Worm (Caenorhabditis elegans) whole organism, L4/young adult: ENCODE data around the gene nlp-23.

Experiments used
- dao-5 ChIP-seq: sonication (generic microtip); optimal IDR thresholded peaks from 2 replicates; lab custom pipeline; 2016; ENCODE audit warnings: missing genotype, missing genetic modification characterization, moderate library complexity, missing compliant biosample characterization
- him-1 ChIP-seq: sonication (generic microtip); optimal IDR thresholded peaks from 2 replicates; lab custom pipeline; 2016; ENCODE audit warnings: missing genotype, missing genetic modification reagents, missing genetic modification characterization, missing compliant biosample characterization

ce11 chrX:2330494-2330893, 12.3 kb downstream of the nlp-23 start:
- TF ChIP-seq him-1 = no peak
- no peak for TF ChIP-seq dao-5 (tag; lab: Kevin White, UChicago)
